Fruit fly (Drosophila melanogaster): ENCODE data around the gene CG11970.
A peak's percentile ranks its signal among the peaks of the same experiment; 100 is the strongest.

Gene CG11970

dm6 chr3R:8945502-8946324 lies 38.8 kb upstream of the CG11970 start (continued):
- TF ChIP-seq dsx (GFP tag; optimal IDR thresholded peaks at IDR 0.05; ENCODE audit: poor library complexity, severe bottlenecking): peak; percentile 90
- peak; percentile 43 for TF ChIP-seq fkh (GFP tag; optimal IDR thresholded peaks at IDR 0.05)
- TF ChIP-seq CG6792 (GFP tag; optimal IDR thresholded peaks at IDR 0.05): peak; percentile 92
- peak; percentile 93 for TF ChIP-seq Sox102F (GFP tag; optimal IDR thresholded peaks at IDR 0.05)
- TF ChIP-seq CG6854 (GFP tag; optimal IDR thresholded peaks at IDR 0.05): peak; percentile 80
- TF ChIP-seq Hr39 (GFP tag; optimal IDR thresholded peaks at IDR 0.05): peak; percentile 66
- peak; percentile 91 for TF ChIP-seq eg (GFP tag; IDR thresholded peaks at IDR 0.05)
- TF ChIP-seq vri (GFP tag; optimal IDR thresholded peaks at IDR 0.05): peak; percentile 78
- peak; percentile 91 for TF ChIP-seq CG6276 (GFP tag; optimal IDR thresholded peaks at IDR 0.05)
- TF ChIP-seq lz (GFP tag; optimal IDR thresholded peaks at IDR 0.05): peak; percentile 84
- TF ChIP-seq Smox (GFP tag; optimal IDR thresholded peaks at IDR 0.05): peak; percentile 89
- TF ChIP-seq Blimp-1 (GFP tag; optimal IDR thresholded peaks at IDR 0.05): peak; percentile 78
- TF ChIP-seq svp (GFP tag): peak; percentile 94
- peak; percentile 74 for TF ChIP-seq CG1621 (tag; optimal IDR thresholded peaks at IDR 0.05)
- TF ChIP-seq Hr4 (GFP tag; optimal IDR thresholded peaks at IDR 0.05): peak; percentile 88

DNA sequence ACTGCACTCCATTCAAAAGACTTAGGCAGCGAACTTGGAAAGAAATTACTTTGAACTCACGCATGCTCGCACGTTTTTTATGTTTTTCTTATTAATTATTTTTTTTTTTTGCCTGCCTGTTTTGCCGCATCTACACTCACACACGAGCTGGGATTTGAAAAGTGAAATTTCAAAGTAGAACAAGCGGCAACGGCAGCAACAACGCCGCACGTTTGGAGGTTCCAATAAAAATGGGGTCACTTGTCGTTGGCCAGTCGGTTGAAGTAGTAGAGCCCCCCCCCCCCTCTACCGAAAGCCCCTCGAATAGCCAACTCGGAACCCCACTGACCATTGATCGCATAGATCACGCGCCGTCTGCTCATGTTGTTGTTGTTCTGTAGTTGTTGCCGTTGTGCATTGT lies 38.1 kb upstream of the CG11970 start:
- TF ChIP-seq CG10669 (GFP tag; optimal IDR thresholded peaks at IDR 0.05): no peak
- TF ChIP-seq Blimp-1 (GFP tag; optimal IDR thresholded peaks at IDR 0.05): no peak
- TF ChIP-seq CG15336 (GFP tag; IDR thresholded peaks at IDR 0.05): no peak
- no peak for TF ChIP-seq CG11902 (GFP tag; optimal IDR thresholded peaks at IDR 0.05)
- no peak for TF ChIP-seq CG8319 (GFP tag; optimal IDR thresholded peaks at IDR 0.05)
- TF ChIP-seq CG11294 (GFP tag; IDR thresholded peaks at IDR 0.05): no peak
- no peak for TF ChIP-seq fd59A (GFP tag; optimal IDR thresholded peaks at IDR 0.05)
- TF ChIP-seq ss (GFP tag; optimal IDR thresholded peaks at IDR 0.05): no peak
- no peak for TF ChIP-seq Eip78C (GFP tag)
- no peak for TF ChIP-seq CG32006 (GFP tag; optimal IDR thresholded peaks at IDR 0.05)
- TF ChIP-seq fkh (GFP tag; optimal IDR thresholded peaks at IDR 0.05): no peak
- TF ChIP-seq acj6 (GFP tag; optimal IDR thresholded peaks at IDR 0.05): no peak
- no peak for TF ChIP-seq OdsH (GFP tag; optimal IDR thresholded peaks at IDR 0.05)
- no peak for TF ChIP-seq vri (GFP tag; optimal IDR thresholded peaks at IDR 0.05)
- TF ChIP-seq Ets21C (GFP tag; optimal IDR thresholded peaks at IDR 0.05): no peak
- no peak for TF ChIP-seq spab (GFP tag; optimal IDR thresholded peaks at IDR 0.05)
- TF ChIP-seq pdm3 (GFP tag; optimal IDR thresholded peaks at IDR 0.05): no peak

DNA sequence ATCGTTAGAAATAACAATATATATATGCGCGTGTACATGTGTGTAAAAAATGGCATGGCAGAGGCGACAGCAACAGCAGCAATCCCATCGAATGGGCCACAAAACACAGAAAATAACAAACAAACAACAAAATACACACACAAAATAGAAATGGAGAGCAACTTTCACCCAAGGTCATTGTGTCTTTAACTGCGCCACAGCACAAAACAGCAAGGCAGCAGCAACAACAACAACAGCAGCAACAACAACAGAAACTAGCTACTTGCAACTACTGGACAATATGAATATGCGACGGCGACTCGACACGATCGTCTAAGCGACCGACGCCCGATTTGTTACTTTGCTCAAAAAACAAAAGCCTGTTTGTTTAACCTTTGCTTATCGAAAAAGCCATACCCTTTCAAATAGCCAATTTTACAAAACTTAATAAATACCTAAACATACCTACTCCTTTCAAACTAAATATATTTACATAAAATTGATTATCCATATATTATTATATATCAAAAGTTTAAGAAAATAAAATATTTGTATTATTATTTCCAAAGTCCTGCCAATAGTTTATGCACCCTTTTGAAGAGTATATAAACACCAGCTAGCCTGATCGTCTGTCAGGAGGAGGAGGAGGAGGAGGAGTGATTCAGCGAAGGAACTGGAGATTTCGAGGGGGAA lies 36.6 kb upstream of the CG11970 start:
- TF ChIP-seq achi (GFP tag; optimal IDR thresholded peaks at IDR 0.05): peak; percentile 29
- TF ChIP-seq CG6792 (GFP tag; optimal IDR thresholded peaks at IDR 0.05): no peak
- no peak for TF ChIP-seq Blimp-1 (GFP tag; optimal IDR thresholded peaks at IDR 0.05)
- no peak for TF ChIP-seq Ets21C (GFP tag; optimal IDR thresholded peaks at IDR 0.05)
- no peak for TF ChIP-seq topi (GFP tag; optimal IDR thresholded peaks at IDR 0.05)
- TF ChIP-seq CG8319 (GFP tag; optimal IDR thresholded peaks at IDR 0.05): no peak
- TF ChIP-seq CG11762 (GFP tag; optimal IDR thresholded peaks at IDR 0.05; ENCODE audit: insufficient read depth): no peak
- TF ChIP-seq net (GFP tag; optimal IDR thresholded peaks at IDR 0.05): no peak
- TF ChIP-seq Eip78C (GFP tag): peak; percentile 52
- TF ChIP-seq CG15336 (GFP tag; IDR thresholded peaks at IDR 0.05): peak; percentile 79
- TF ChIP-seq CG34406 (GFP tag; optimal IDR thresholded peaks at IDR 0.05): no peak
- peak; percentile 32 for TF ChIP-seq OdsH (GFP tag; optimal IDR thresholded peaks at IDR 0.05)
- TF ChIP-seq CG32006 (GFP tag; optimal IDR thresholded peaks at IDR 0.05): peak; percentile 87
- peak; percentile 2 for TF ChIP-seq Ets96B (tag; optimal IDR thresholded peaks at IDR 0.05)
- TF ChIP-seq esn (GFP tag; optimal IDR thresholded peaks at IDR 0.05): no peak
- TF ChIP-seq eg (GFP tag; IDR thresholded peaks at IDR 0.05): peak; percentile 52; the same call in 2 of the 3 replicates
- TF ChIP-seq CG6276 (GFP tag; optimal IDR thresholded peaks at IDR 0.05): peak; percentile 60
- TF ChIP-seq Hr4 (GFP tag; optimal IDR thresholded peaks at IDR 0.05): peak; percentile 53
- TF ChIP-seq CG7368 (GFP tag; optimal IDR thresholded peaks at IDR 0.05): no peak
- TF ChIP-seq CG6854 (GFP tag; optimal IDR thresholded peaks at IDR 0.05): no peak
- TF ChIP-seq salr (GFP tag; optimal IDR thresholded peaks at IDR 0.05): peak in 1 of 2 experiments; percentile 30
- no peak for TF ChIP-seq CG31627 (GFP tag; optimal IDR thresholded peaks at IDR 0.05)
- no peak for TF ChIP-seq Hr39 (GFP tag; optimal IDR thresholded peaks at IDR 0.05)
- no peak for TF ChIP-seq Met (GFP tag; optimal IDR thresholded peaks at IDR 0.05)
- TF ChIP-seq CG4318 (GFP tag; optimal IDR thresholded peaks at IDR 0.05): peak; percentile 64
- no peak for TF ChIP-seq cyc (GFP tag; optimal IDR thresholded peaks at IDR 0.05)
- TF ChIP-seq ss (GFP tag; optimal IDR thresholded peaks at IDR 0.05): peak in 1 of 2 experiments; percentile 37
- TF ChIP-seq Sox15 (GFP tag; optimal IDR thresholded peaks at IDR 0.05): no peak
- TF ChIP-seq fd85E (GFP tag; optimal IDR thresholded peaks at IDR 0.05): no peak
